Worm (Caenorhabditis elegans) whole organism, L2 larva: ENCODE measurements around the gene unc-46.

Experiments used
- C34F6.9 ChIP-seq: fragments of 150-350 bp; optimal IDR thresholded peaks from 2 replicates; lab custom pipeline; 2014; ENCODE audit warnings: missing biosample characterization, missing genetic modification characterization
- F13H6.1 ChIP-seq: sonication (generic microtip); optimal IDR thresholded peaks from 2 replicates; lab custom pipeline; 2016; ENCODE audit warnings: missing genetic modification characterization, missing compliant biosample characterization
- R02D3.7 ChIP-seq: fragments of 150-350 bp; optimal IDR thresholded peaks from 2 replicates; lab custom pipeline; 2014; ENCODE audit warnings: missing biosample characterization, missing genetic modification characterization
- Y55F3AM.14 ChIP-seq: fragments of 200-800 bp; sonication (Bioruptor generic); optimal IDR thresholded peaks from 2 replicates; lab custom pipeline; 2018; ENCODE audit warnings: mild to moderate bottlenecking, missing genetic modification characterization, missing compliant biosample characterization
- ZK546.5 ChIP-seq: sonication (generic microtip); optimal IDR thresholded peaks from 2 replicates; lab custom pipeline; 2017; ENCODE audit warnings: missing biosample characterization, missing genetic modification characterization
- alr-1 ChIP-seq: fragments of 150-350 bp; optimal IDR thresholded peaks from 2 replicates; lab custom pipeline; 2014; ENCODE audit warnings: missing biosample characterization, missing genetic modification characterization
- aly-2 ChIP-seq: fragments of 150-350 bp; optimal IDR thresholded peaks from 2 replicates; lab custom pipeline; 2014; ENCODE audit warnings: missing biosample characterization, missing genetic modification characterization
- ama-1 ChIP-seq: fragments of 150-350 bp; optimal IDR thresholded peaks from 2 replicates; lab custom pipeline; 2018; ENCODE audit warnings: inconsistent platforms
- blmp-1 ChIP-seq: sonication (generic microtip); optimal IDR thresholded peaks from 2 replicates; lab custom pipeline; 2017; ENCODE audit warnings: missing genetic modification characterization, mild to moderate bottlenecking, missing compliant biosample characterization, antibody characterized with exemption, moderate library complexity; ENCODE audit not compliant: insufficient read depth
- ceh-16 ChIP-seq: fragments of 150-350 bp; optimal IDR thresholded peaks from 2 replicates; lab custom pipeline; 2014; ENCODE audit warnings: missing biosample characterization, missing genetic modification characterization
- ceh-82 ChIP-seq: fragments of 150-350 bp; optimal IDR thresholded peaks from 2 replicates; lab custom pipeline; 2014; ENCODE audit warnings: missing biosample characterization, missing genetic modification characterization
- crh-2 ChIP-seq: sonication (generic microtip); optimal IDR thresholded peaks from 2 replicates; lab custom pipeline; 2017; ENCODE audit warnings: missing biosample characterization, missing genetic modification characterization
- dmd-4 ChIP-seq: sonication (generic microtip); optimal IDR thresholded peaks from 2 replicates; lab custom pipeline; 2017; ENCODE audit warnings: missing biosample characterization, missing genetic modification characterization
- egl-27 ChIP-seq: sonication (generic microtip); optimal IDR thresholded peaks from 3 replicates; lab custom pipeline; 2017; ENCODE audit warnings: missing biosample characterization, missing genetic modification reagents, missing genetic modification characterization
- elt-1 ChIP-seq: fragments of 150-350 bp; optimal IDR thresholded peaks from 2 replicates; lab custom pipeline; 2014; ENCODE audit warnings: missing biosample characterization, missing genetic modification characterization
- elt-3 ChIP-seq: sonication (generic microtip); optimal IDR thresholded peaks from 2 replicates; lab custom pipeline; 2017; ENCODE audit warnings: missing biosample characterization, missing genetic modification characterization
- fos-1 ChIP-seq: fragments of 150-350 bp; optimal IDR thresholded peaks from 2 replicates; lab custom pipeline; 2014; ENCODE audit warnings: missing biosample characterization, missing genetic modification characterization
- gmeb-1 ChIP-seq: fragments of 150-350 bp; optimal IDR thresholded peaks from 2 replicates; lab custom pipeline; 2014; ENCODE audit warnings: missing biosample characterization, missing genetic modification characterization
- lin-11 ChIP-seq: fragments of 150-350 bp; sonication (generic microtip); optimal IDR thresholded peaks from 2 replicates; lab custom pipeline; 2014; ENCODE audit warnings: missing biosample characterization, missing genetic modification characterization, inconsistent platforms, mixed read lengths
- lin-13 ChIP-seq: fragments of 150-350 bp; optimal IDR thresholded peaks from 2 replicates; lab custom pipeline; 2014; ENCODE audit warnings: missing biosample characterization, missing genetic modification reagents, missing genetic modification characterization
- lin-39 ChIP-seq: fragments of 150-350 bp; optimal IDR thresholded peaks from 2 replicates; lab custom pipeline; 2014; ENCODE audit warnings: missing biosample characterization, missing genetic modification reagents, missing genetic modification characterization
- lsy-2 ChIP-seq, 2 experiments: fragments of 150-350 bp in 1 of 2; sonication (generic microtip) in 1 of 2; optimal IDR thresholded peaks; 2 replicates each; lab custom pipeline; 2014 to 2017; ENCODE audit warnings: missing biosample characterization in 2 of 2, missing genetic modification characterization in 2 of 2
- mab-5 ChIP-seq: fragments of 150-350 bp; optimal IDR thresholded peaks from 2 replicates; lab custom pipeline; 2014; ENCODE audit warnings: missing biosample characterization, missing genetic modification characterization
- mbf-1 ChIP-seq: sonication (generic microtip); optimal IDR thresholded peaks from 2 replicates; lab custom pipeline; 2017; ENCODE audit warnings: missing biosample characterization, missing genetic modification characterization
- mdl-1 ChIP-seq, 2 experiments: fragments of 150-350 bp in 1 of 2; sonication (generic microtip) in 1 of 2; optimal IDR thresholded peaks; 2 replicates each; lab custom pipeline; 2017; ENCODE audit warnings: missing biosample characterization in 2 of 2, missing genetic modification characterization in 2 of 2
- nhr-10 ChIP-seq: sonication (generic microtip); optimal IDR thresholded peaks from 2 replicates; lab custom pipeline; 2017; ENCODE audit warnings: missing biosample characterization, missing genetic modification characterization
- nhr-12 ChIP-seq: fragments of 150-350 bp; optimal IDR thresholded peaks from 2 replicates; lab custom pipeline; 2014; ENCODE audit warnings: missing biosample characterization, missing genetic modification characterization
- nhr-129 ChIP-seq: fragments of 150-350 bp; optimal IDR thresholded peaks from 2 replicates; lab custom pipeline; 2014; ENCODE audit warnings: missing biosample characterization, missing genetic modification characterization
- nhr-21 ChIP-seq: fragments of 150-350 bp; optimal IDR thresholded peaks from 2 replicates; lab custom pipeline; 2014; ENCODE audit warnings: missing biosample characterization, missing genetic modification characterization
- nhr-23 ChIP-seq: fragments of 150-350 bp; optimal IDR thresholded peaks from 2 replicates; lab custom pipeline; 2014; ENCODE audit warnings: missing biosample characterization, missing genetic modification reagents, missing genetic modification characterization
- nhr-237 ChIP-seq: fragments of 150-350 bp; optimal IDR thresholded peaks from 2 replicates; lab custom pipeline; 2014; ENCODE audit warnings: missing biosample characterization, missing genetic modification characterization
- nhr-25 ChIP-seq: fragments of 150-350 bp; sonication (generic microtip); optimal IDR thresholded peaks from 3 replicates; lab custom pipeline; 2014; ENCODE audit warnings: missing biosample characterization, missing genetic modification characterization
- nhr-6 ChIP-seq: fragments of 150-350 bp; optimal IDR thresholded peaks from 2 replicates; lab custom pipeline; 2014; ENCODE audit warnings: missing biosample characterization, missing genetic modification characterization
- peb-1 ChIP-seq: fragments of 150-350 bp; optimal IDR thresholded peaks from 2 replicates; lab custom pipeline; 2014; ENCODE audit warnings: missing biosample characterization, missing genetic modification characterization
- sem-4 ChIP-seq: fragments of 150-350 bp; optimal IDR thresholded peaks from 2 replicates; lab custom pipeline; 2014; ENCODE audit warnings: missing biosample characterization, missing genetic modification reagents, missing genetic modification characterization
- sma-3 ChIP-seq: sonication (generic microtip); optimal IDR thresholded peaks from 2 replicates; lab custom pipeline; 2016; ENCODE audit warnings: missing genetic modification reagents, missing genetic modification characterization, missing compliant biosample characterization
- sma-9 ChIP-seq, 2 experiments: fragments of 150-350 bp in 1 of 2; sonication (generic microtip) in 1 of 2; optimal IDR thresholded peaks; 2 replicates each; lab custom pipeline; 2014 to 2016; ENCODE audit warnings: missing genetic modification characterization in 2 of 2, mild to moderate bottlenecking in 1 of 2, missing biosample characterization in 1 of 2, missing compliant biosample characterization in 1 of 2, missing genetic modification reagents in 1 of 2, moderate library complexity in 1 of 2
- snpc-4 ChIP-seq: fragments of 150-350 bp; optimal IDR thresholded peaks from 2 replicates; lab custom pipeline; 2014; ENCODE audit warnings: missing biosample characterization, missing genetic modification characterization
- unc-39 ChIP-seq: fragments of 150-350 bp; optimal IDR thresholded peaks from 2 replicates; lab custom pipeline; 2014; ENCODE audit warnings: missing biosample characterization, missing genetic modification characterization
- unc-55 ChIP-seq: fragments of 150-350 bp; sonication (generic microtip); optimal IDR thresholded peaks from 3 replicates; lab custom pipeline; 2014; ENCODE audit warnings: missing biosample characterization, missing genetic modification reagents, missing genetic modification characterization
- unc-62 ChIP-seq: fragments of 150-350 bp; optimal IDR thresholded peaks from 2 replicates; lab custom pipeline; 2014; ENCODE audit warnings: missing biosample characterization, missing genetic modification reagents, missing genetic modification characterization
- zag-1 ChIP-seq: fragments of 150-350 bp; optimal IDR thresholded peaks from 2 replicates; lab custom pipeline; 2014; ENCODE audit warnings: missing biosample characterization, missing genetic modification characterization
- ztf-11 ChIP-seq: sonication (generic microtip); optimal IDR thresholded peaks from 2 replicates; lab custom pipeline; 2017; ENCODE audit warnings: missing biosample characterization, missing genetic modification characterization
- ztf-4 ChIP-seq: fragments of 150-350 bp; optimal IDR thresholded peaks from 2 replicates; lab custom pipeline; 2014; ENCODE audit warnings: missing biosample characterization, missing genetic modification characterization

The unc-46 gene

ce11 chrV:5053335-5053734 is 45.5 kb downstream of the unc-46 start, which contains the start of gene cwp-4:
Gene cwp-4 (plus strand): TSS chrV:5053635.
- TF ChIP-seq lsy-2 (tag; optimal IDR thresholded peaks at IDR 0.05; lab: Kevin White, UChicago), result no peak
- TF ChIP-seq gmeb-1 (tag; lab: Kevin White, UChicago), result no peak
- no peak for TF ChIP-seq nhr-12 (tag; lab: Kevin White, UChicago)
- TF ChIP-seq zag-1 (tag; lab: Kevin White, UChicago), result no peak
- TF ChIP-seq ama-1 (lab: Kevin White, UChicago), result no peak
- no peak for TF ChIP-seq ceh-16 (tag; lab: Kevin White, UChicago)

DNA sequence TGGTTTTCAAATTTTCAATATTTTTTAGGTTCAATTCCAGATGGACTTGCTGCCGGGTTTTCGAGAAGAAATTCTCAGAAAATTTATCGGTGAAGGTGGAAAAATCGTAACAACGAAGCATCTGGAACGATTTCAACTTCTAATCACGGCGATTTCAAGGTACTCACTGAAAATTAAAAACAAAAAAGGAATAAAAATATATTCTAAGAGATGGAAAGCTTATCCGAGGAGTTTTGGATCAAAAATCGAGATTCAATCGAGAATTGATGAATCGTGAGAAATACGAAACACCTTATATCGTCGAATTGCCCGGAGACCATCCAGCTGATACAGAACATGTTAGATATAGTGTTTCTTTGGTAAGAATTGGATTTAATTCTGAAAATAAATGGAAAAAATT is 46.6 kb downstream of the unc-46 start, which contains the start of gene K11D12.12:
K11D12.12 (plus strand) TSS at position 29 of the 400 bp plus-strand sequence.
- TF ChIP-seq peb-1 (tag; lab: Kevin White, UChicago), result no peak
- TF ChIP-seq fos-1, result no peak
- no peak for TF ChIP-seq unc-39 (tag; lab: Kevin White, UChicago)
- no peak for TF ChIP-seq nhr-12 (tag; lab: Kevin White, UChicago)
- no peak for TF ChIP-seq ztf-11
- TF ChIP-seq zag-1 (tag; lab: Kevin White, UChicago), result no peak
- TF ChIP-seq nhr-21 (tag; lab: Kevin White, UChicago), result no peak
- no peak for TF ChIP-seq nhr-23 (tag; lab: Kevin White, UChicago)
- TF ChIP-seq nhr-6, result no peak
- no peak for TF ChIP-seq ceh-16 (tag; lab: Kevin White, UChicago)
- TF ChIP-seq elt-3, result no peak
- TF ChIP-seq sma-3 (GFP tag; lab: Kevin White, UChicago), result no peak
- no peak for TF ChIP-seq snpc-4 (tag; lab: Kevin White, UChicago)

DNA sequence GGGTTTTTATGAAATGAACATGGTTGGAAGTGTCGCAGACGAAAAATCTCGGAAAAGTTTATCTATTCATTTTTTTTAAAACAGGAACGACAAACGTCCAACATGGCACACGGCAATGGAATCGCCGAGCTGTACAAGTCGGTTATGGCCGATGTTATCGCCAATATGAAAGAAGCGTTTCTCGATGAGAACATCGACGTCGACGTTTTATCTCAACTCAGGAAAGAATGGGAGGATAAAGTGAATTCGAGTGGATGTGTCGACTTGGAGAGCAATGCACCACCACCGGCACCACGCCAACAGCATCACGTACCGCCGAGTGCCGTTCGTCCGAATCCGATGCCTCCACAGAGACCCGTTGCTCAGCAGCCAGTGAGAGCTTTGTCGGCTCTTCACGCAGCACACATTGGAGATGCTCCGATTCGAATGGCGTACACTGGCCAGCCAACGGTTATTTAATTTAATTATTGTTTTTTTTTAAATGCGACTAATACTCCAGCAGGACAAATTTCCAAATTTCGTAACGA is 48.7 kb downstream of the unc-46 start:
- TF ChIP-seq sma-9 (GFP tag; optimal IDR thresholded peaks at IDR 0.05; lab: Kevin White, UChicago) (peak; percentile 3), sma-9 (tag; optimal IDR thresholded peaks at IDR 0.05; lab: Kevin White, UChicago) (no peak), aly-2 (no peak)

- peak; percentile 95 for TF ChIP-seq ZK546.5 (tag; lab: Kevin White, UChicago)
- TF ChIP-seq nhr-237, result peak; percentile 61
- peak; percentile 91 for TF ChIP-seq unc-55 (GFP tag; lab: Kevin White, UChicago)
- TF ChIP-seq gmeb-1 (tag; lab: Kevin White, UChicago), result peak; percentile 92
- peak; percentile 90 for TF ChIP-seq sma-9 (GFP tag; optimal IDR thresholded peaks at IDR 0.05; lab: Kevin White, UChicago)
- TF ChIP-seq sma-9 (tag; optimal IDR thresholded peaks at IDR 0.05; lab: Kevin White, UChicago), result peak; percentile 47
- peak; percentile 95 for TF ChIP-seq crh-2
- TF ChIP-seq ztf-4 (tag; lab: Kevin White, UChicago), result peak; percentile 89
- TF ChIP-seq nhr-23 (tag; lab: Kevin White, UChicago), result no peak
- TF ChIP-seq lin-11 (tag; lab: Kevin White, UChicago), result peak; percentile 92
- peak; percentile 1 for TF ChIP-seq R02D3.7 (tag; lab: Kevin White, UChicago)
- peak; percentile 97 for TF ChIP-seq nhr-129 (tag; lab: Kevin White, UChicago)
- no peak for TF ChIP-seq lin-39 (tag; lab: Kevin White, UChicago)
- no peak for TF ChIP-seq aly-2
- TF ChIP-seq Y55F3AM.14, result peak; percentile 98
- peak; percentile 96 for TF ChIP-seq C34F6.9
- peak; percentile 90 for TF ChIP-seq nhr-25
- peak; percentile 95 for TF ChIP-seq sma-3 (GFP tag; lab: Kevin White, UChicago)
- TF ChIP-seq dmd-4 (tag; lab: Kevin White, UChicago), result no peak
- peak; percentile 98 for TF ChIP-seq F13H6.1 (tag; lab: Kevin White, UChicago)
- TF ChIP-seq elt-1 (tag; lab: Kevin White, UChicago), result no peak
- peak; percentile 88 for TF ChIP-seq nhr-6
- TF ChIP-seq ceh-82 (tag; lab: Kevin White, UChicago), result peak; percentile 40
- peak; percentile 15 for TF ChIP-seq nhr-10 (tag; lab: Kevin White, UChicago)
- peak; percentile 35 for TF ChIP-seq unc-62 (GFP tag; lab: Kevin White, UChicago)
- TF ChIP-seq fos-1, result peak; percentile 92
- TF ChIP-seq lsy-2 (tag; optimal IDR thresholded peaks at IDR 0.05; lab: Kevin White, UChicago), result peak; percentile 79 to 93
- peak; percentile 90 for TF ChIP-seq sem-4 (tag; lab: Kevin White, UChicago)
- no peak for TF ChIP-seq peb-1 (tag; lab: Kevin White, UChicago)
- TF ChIP-seq mbf-1 (tag; lab: Kevin White, UChicago), result no peak
- peak; percentile 48 for TF ChIP-seq ceh-16 (tag; lab: Kevin White, UChicago)
- TF ChIP-seq blmp-1, result peak; percentile 79
- peak; percentile 86 for TF ChIP-seq egl-27 (tag; lab: Kevin White, UChicago)
- TF ChIP-seq ama-1 (lab: Kevin White, UChicago), result peak; percentile 98
- TF ChIP-seq mab-5, result peak; percentile 64
- peak in 1 of 2 experiments; percentile 59 for TF ChIP-seq mdl-1 (tag; optimal IDR thresholded peaks at IDR 0.05; lab: Kevin White, UChicago)
- TF ChIP-seq alr-1 (tag; lab: Kevin White, UChicago), result no peak
- peak; percentile 68 for TF ChIP-seq zag-1 (tag; lab: Kevin White, UChicago)
- TF ChIP-seq lin-13, result peak; percentile 87
- TF ChIP-seq snpc-4 (tag; lab: Kevin White, UChicago), result peak; percentile 81
These were observed 49.4 kb downstream of the unc-46 start, which contains the start of the genes pqn-51 and K11D12.14 for ce11 chrV:5049333-5049942. Gene pqn-51 (plus strand): TSS chrV:5049607. Gene K11D12.14 (plus strand): TSS chrV:5049636.
